Worm (Caenorhabditis elegans) whole organism, L1 larva: ENCODE results near the gene srz-79.

Experiments used
- C16A3.4 ChIP-seq: fragments of 150-350 bp; optimal IDR thresholded peaks from 2 replicates; lab custom pipeline; 2014; ENCODE audit warnings: missing biosample characterization, missing genetic modification characterization
- F16B12.6 ChIP-seq: fragments of 150-350 bp; optimal IDR thresholded peaks from 2 replicates; lab custom pipeline; 2014; ENCODE audit warnings: missing biosample characterization, missing genetic modification characterization
- aha-1 ChIP-seq: fragments of 150-350 bp; optimal IDR thresholded peaks from 2 replicates; lab custom pipeline; 2014; ENCODE audit warnings: missing biosample characterization, missing genetic modification characterization
- alr-1 ChIP-seq: fragments of 200-800 bp; sonication (Bioruptor generic); optimal IDR thresholded peaks from 2 replicates; lab custom pipeline; 2018; ENCODE audit warnings: borderline replicate concordance, mild to moderate bottlenecking, missing genetic modification characterization, missing compliant biosample characterization
- aly-2 ChIP-seq: fragments of 150-350 bp; optimal IDR thresholded peaks from 2 replicates; lab custom pipeline; 2014; ENCODE audit warnings: missing biosample characterization, missing genetic modification characterization
- blmp-1 ChIP-seq: fragments of 150-350 bp; optimal IDR thresholded peaks from 2 replicates; lab custom pipeline; 2014; ENCODE audit warnings: missing biosample characterization, missing genetic modification characterization
- ceh-88 ChIP-seq: fragments of 200-800 bp; sonication (Bioruptor generic); IDR thresholded peaks from 2 replicates; pipeline ENCODE4 v1.3.6; 2022; ENCODE audit warnings: missing genetic modification characterization, missing compliant biosample characterization
- ces-1 ChIP-seq: fragments of 150-350 bp; optimal IDR thresholded peaks from 2 replicates; lab custom pipeline; 2014; ENCODE audit warnings: missing biosample characterization, missing genetic modification reagents, missing genetic modification characterization
- dpl-1 ChIP-seq, 3 experiments: fragments of 150-350 bp in 2 of 3; sonication (generic microtip) in 1 of 3; optimal IDR thresholded peaks; 2 replicates each; lab custom pipeline; 2014 to 2017; ENCODE audit warnings: missing biosample characterization in 3 of 3, missing genetic modification characterization in 3 of 3, missing genetic modification reagents in 3 of 3
- efl-1 ChIP-seq, 4 experiments: fragments of 150-350 bp; optimal IDR thresholded peaks in 3 of 4; peaks in 1 of 4; 1 replicate in 1 of 4; 2 replicates in 3 of 4; lab custom pipeline; 2014; ENCODE audit warnings: missing biosample characterization in 2 of 4, missing genetic modification characterization in 2 of 4, missing genetic modification reagents in 2 of 4
- egl-27 ChIP-seq, 2 experiments: fragments of 150-350 bp in 1 of 2; sonication (generic microtip); optimal IDR thresholded peaks; 3 replicates each; lab custom pipeline; 2017 to 2018; ENCODE audit warnings: missing biosample characterization in 2 of 2, missing genetic modification characterization in 2 of 2, missing genetic modification reagents in 2 of 2
- elt-2 ChIP-seq: sonication (generic microtip); optimal IDR thresholded peaks from 2 replicates; lab custom pipeline; 2016; ENCODE audit warnings: missing genetic modification characterization, mild to moderate bottlenecking, inconsistent platforms, missing compliant biosample characterization, missing genetic modification reagents
- ets-5 ChIP-seq: fragments of 200-800 bp; sonication (Bioruptor generic); IDR thresholded peaks from 2 replicates; pipeline ENCODE4 v1.3.6; 2022; ENCODE audit warnings: missing genetic modification characterization, missing compliant biosample characterization
- fkh-10 ChIP-seq: sonication (generic microtip); optimal IDR thresholded peaks from 2 replicates; lab custom pipeline; 2017; ENCODE audit warnings: missing biosample characterization, missing genetic modification reagents, missing genetic modification characterization
- hlh-4 ChIP-seq: sonication (generic microtip); optimal IDR thresholded peaks from 2 replicates; lab custom pipeline; 2016; ENCODE audit warnings: mild to moderate bottlenecking, missing genetic modification characterization, missing compliant biosample characterization
- hpl-2 ChIP-seq: fragments of 150-350 bp; optimal IDR thresholded peaks from 2 replicates; lab custom pipeline; 2014; ENCODE audit warnings: missing biosample characterization, missing genetic modification reagents, missing genetic modification characterization
- isw-1 ChIP-seq: fragments of 200-800 bp; sonication (Bioruptor generic); IDR thresholded peaks from 2 replicates; pipeline ENCODE4 v1.3.6; 2022; ENCODE audit warnings: missing genetic modification characterization, missing compliant biosample characterization
- jun-1 ChIP-seq: fragments of 150-350 bp; optimal IDR thresholded peaks from 2 replicates; lab custom pipeline; 2014; ENCODE audit warnings: missing biosample characterization, missing genetic modification reagents, missing genetic modification characterization
- lin-14 ChIP-seq: fragments of 200-800 bp; sonication (Bioruptor generic); optimal IDR thresholded peaks from 2 replicates; lab custom pipeline; 2018; ENCODE audit warnings: mild to moderate bottlenecking, missing genetic modification characterization, moderate library complexity, missing compliant biosample characterization
- lin-35 ChIP-seq, 2 experiments: fragments of 150-350 bp; optimal IDR thresholded peaks; 2 replicates each; lab custom pipeline; 2014; ENCODE audit warnings: missing biosample characterization in 2 of 2, missing genetic modification characterization in 2 of 2, missing genetic modification reagents in 2 of 2
- lsy-2 ChIP-seq, 2 experiments: fragments of 150-350 bp; optimal IDR thresholded peaks; 2 replicates each; lab custom pipeline; 2014; ENCODE audit warnings: missing biosample characterization in 2 of 2, missing genetic modification characterization in 2 of 2
- mab-9 ChIP-seq: fragments of 200-800 bp; sonication (Bioruptor generic); IDR thresholded peaks from 2 replicates; pipeline ENCODE4 v1.3.6; 2022; ENCODE audit warnings: missing genetic modification reagents, missing genetic modification characterization, missing compliant biosample characterization
- mdl-1 ChIP-seq, 2 experiments: fragments of 150-350 bp; optimal IDR thresholded peaks; 2 replicates each; lab custom pipeline; 2014 to 2017; ENCODE audit warnings: missing biosample characterization in 2 of 2, missing genetic modification characterization in 2 of 2, inconsistent platforms in 1 of 2
- mep-1 ChIP-seq: fragments of 150-350 bp; optimal IDR thresholded peaks from 2 replicates; lab custom pipeline; 2014; ENCODE audit warnings: missing biosample characterization, missing genetic modification characterization
- nhr-11 ChIP-seq: fragments of 150-350 bp; optimal IDR thresholded peaks from 2 replicates; lab custom pipeline; 2014; ENCODE audit warnings: missing biosample characterization, missing genetic modification characterization
- nhr-47 ChIP-seq: sonication (generic microtip); optimal IDR thresholded peaks from 2 replicates; lab custom pipeline; 2016; ENCODE audit warnings: mild to moderate bottlenecking, missing genetic modification characterization, moderate library complexity, missing compliant biosample characterization
- nhr-90 ChIP-seq: sonication (generic microtip); optimal IDR thresholded peaks from 2 replicates; lab custom pipeline; 2016; ENCODE audit warnings: mild to moderate bottlenecking, missing genetic modification characterization, missing compliant biosample characterization; ENCODE audit not compliant: poor library complexity
- pag-3 ChIP-seq: sonication (generic microtip); optimal IDR thresholded peaks from 2 replicates; lab custom pipeline; 2017; ENCODE audit warnings: missing genetic modification characterization, mild to moderate bottlenecking, missing compliant biosample characterization, antibody characterized with exemption, borderline replicate concordance; ENCODE audit not compliant: insufficient read depth
- snu-23 ChIP-seq: sonication (generic microtip); optimal IDR thresholded peaks from 2 replicates; lab custom pipeline; 2016; ENCODE audit warnings: missing genetic modification characterization, missing compliant biosample characterization
- tbx-2 ChIP-seq: sonication (generic microtip); optimal IDR thresholded peaks from 2 replicates; lab custom pipeline; 2016; ENCODE audit warnings: missing genetic modification characterization, missing compliant biosample characterization
- tlp-1 ChIP-seq: fragments of 150-350 bp; optimal IDR thresholded peaks from 2 replicates; lab custom pipeline; 2014; ENCODE audit warnings: missing biosample characterization, missing genetic modification characterization
- unc-30 ChIP-seq: sonication (generic microtip); optimal IDR thresholded peaks from 2 replicates; lab custom pipeline; 2017; ENCODE audit warnings: missing biosample characterization, missing genetic modification characterization
- unc-62 ChIP-seq: fragments of 150-350 bp; optimal IDR thresholded peaks from 2 replicates; lab custom pipeline; 2014; ENCODE audit warnings: missing biosample characterization, missing genetic modification reagents, missing genetic modification characterization
- unc-86 ChIP-seq: sonication (generic microtip); optimal IDR thresholded peaks from 2 replicates; lab custom pipeline; 2016; ENCODE audit warnings: missing genetic modification characterization, missing compliant biosample characterization
- unc-98 ChIP-seq: fragments of 200-800 bp; sonication (Bioruptor generic); IDR thresholded peaks from 2 replicates; pipeline ENCODE4 v1.3.6; 2022; ENCODE audit warnings: missing genetic modification characterization, missing compliant biosample characterization
- vab-15 ChIP-seq: sonication (generic microtip); optimal IDR thresholded peaks from 2 replicates; lab custom pipeline; 2017; ENCODE audit warnings: missing genotype, mild to moderate bottlenecking, missing genetic modification characterization, missing compliant biosample characterization
- xbp-1 ChIP-seq: sonication (generic microtip); optimal IDR thresholded peaks from 2 replicates; lab custom pipeline; 2016; ENCODE audit warnings: missing genetic modification characterization, missing compliant biosample characterization
- ztf-11 ChIP-seq, 2 experiments: sonication (generic microtip); optimal IDR thresholded peaks; 2 replicates each; lab custom pipeline; 2016 to 2017; ENCODE audit warnings: missing genetic modification characterization in 2 of 2, missing biosample characterization in 1 of 2, missing compliant biosample characterization in 1 of 2
- ztf-4 ChIP-seq: fragments of 150-350 bp; optimal IDR thresholded peaks from 2 replicates; lab custom pipeline; 2014; ENCODE audit warnings: missing biosample characterization, missing genetic modification characterization

srz-79 gene

DNA sequence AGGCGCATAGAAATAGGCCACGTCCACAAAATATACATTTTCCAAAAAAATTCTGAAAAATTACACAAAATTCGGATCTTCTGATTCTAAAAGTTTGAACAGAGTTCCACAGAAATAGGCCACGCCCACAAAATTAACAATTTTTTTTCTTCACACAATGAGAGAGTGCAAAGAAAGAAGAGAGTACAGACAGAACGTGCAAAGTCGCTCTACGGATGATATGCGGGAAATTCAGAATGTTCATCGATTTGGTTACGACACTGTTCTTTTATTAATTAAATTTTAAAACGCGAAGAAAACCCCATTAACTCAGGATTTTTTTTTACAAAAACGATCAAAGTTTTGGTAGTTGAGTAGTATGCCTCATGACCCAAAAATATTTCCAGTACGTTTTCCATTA, 39.6 kb downstream of the srz-79 start:
- TF ChIP-seq isw-1 (GFP tag; lab: Robert Waterston, UW) (no peak), mab-9 (GFP tag; lab: Robert Waterston, UW) (no peak), pag-3 (tag; lab: Kevin White, UChicago) (no peak), lin-35 (GFP tag; optimal IDR thresholded peaks at IDR 0.05; lab: Kevin White, UChicago) (peak; percentile 16 to 78), C16A3.4 (tag; lab: Kevin White, UChicago) (peak; percentile 1), ztf-4 (tag; lab: Kevin White, UChicago) (no peak), ets-5 (GFP tag; lab: Robert Waterston, UW) (no peak), unc-86 (tag; lab: Kevin White, UChicago) (no peak), vab-15 (no peak), snu-23 (GFP tag; lab: Kevin White, UChicago) (peak; percentile 10), dpl-1 (GFP tag; optimal IDR thresholded peaks at IDR 0.05; lab: Kevin White, UChicago) (peak; percentile 33 to 76 (median 61)), nhr-90 (tag; lab: Kevin White, UChicago) (no peak), blmp-1 (tag; lab: Kevin White, UChicago) (peak; percentile 35), efl-1 (optimal IDR thresholded peaks at IDR 0.05; lab: Kevin White, UChicago) (peak; percentile 50 to 66), efl-1 (GFP tag; optimal IDR thresholded peaks at IDR 0.05 in 1 of 2; lab: Kevin White, UChicago) (peak; percentile 67 to 96), lsy-2 (tag; optimal IDR thresholded peaks at IDR 0.05; lab: Kevin White, UChicago) (peak; percentile 24 to 70), mdl-1 (tag; optimal IDR thresholded peaks at IDR 0.05; lab: Kevin White, UChicago) (no peak)

DNA sequence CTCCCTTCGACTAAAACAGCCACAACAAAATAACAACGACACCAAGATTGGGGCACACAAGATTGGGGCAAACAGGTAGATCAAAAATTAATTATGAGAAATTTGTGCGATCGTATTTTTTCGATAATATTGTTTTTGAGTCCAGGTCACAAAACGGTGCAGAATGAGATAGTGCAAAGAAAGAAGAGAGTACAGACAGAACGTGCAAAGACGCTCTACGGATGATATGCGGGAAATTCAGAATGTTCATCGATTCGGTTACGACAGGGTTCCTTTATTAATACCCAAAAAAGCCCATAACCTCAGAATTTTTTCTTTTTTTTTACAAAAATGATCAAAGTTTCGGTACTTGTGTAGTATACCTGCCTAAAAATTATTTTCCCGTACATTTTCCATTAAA, 45.8 kb downstream of the srz-79 start:
- TF ChIP-seq isw-1 (GFP tag; lab: Robert Waterston, UW), result no peak
- TF ChIP-seq unc-30 (tag; lab: Kevin White, UChicago), result no peak
- no peak for TF ChIP-seq nhr-11
- no peak for TF ChIP-seq mep-1 (tag; lab: Kevin White, UChicago)
- TF ChIP-seq C16A3.4 (tag; lab: Kevin White, UChicago), result no peak
- TF ChIP-seq xbp-1, result no peak
- TF ChIP-seq elt-2 (tag; lab: Kevin White, UChicago), result no peak
- TF ChIP-seq nhr-47 (tag; lab: Kevin White, UChicago), result no peak
- TF ChIP-seq snu-23 (GFP tag; lab: Kevin White, UChicago), result peak; percentile 16
- no peak for TF ChIP-seq ceh-88 (GFP tag; lab: Robert Waterston, UW)
- peak in 1 of 2 experiments; percentile 56 for TF ChIP-seq lsy-2 (tag; optimal IDR thresholded peaks at IDR 0.05; lab: Kevin White, UChicago)
- TF ChIP-seq blmp-1 (tag; lab: Kevin White, UChicago), result no peak
- TF ChIP-seq lin-14, result no peak
- TF ChIP-seq tlp-1 (tag; lab: Kevin White, UChicago), result no peak
- peak; percentile 17 to 53 (median 30) for TF ChIP-seq dpl-1 (GFP tag; optimal IDR thresholded peaks at IDR 0.05; lab: Kevin White, UChicago)
- no peak for TF ChIP-seq fkh-10 (GFP tag; lab: Kevin White, UChicago)
- TF ChIP-seq tbx-2, result no peak
- no peak for TF ChIP-seq hpl-2 (GFP tag; lab: Kevin White, UChicago)
- no peak for TF ChIP-seq egl-27 (tag; optimal IDR thresholded peaks at IDR 0.05; lab: Kevin White, UChicago)
- no peak for TF ChIP-seq aha-1 (tag; lab: Kevin White, UChicago)
- peak; percentile 2 to 58 for TF ChIP-seq efl-1 (optimal IDR thresholded peaks at IDR 0.05; lab: Kevin White, UChicago)
- TF ChIP-seq efl-1 (GFP tag; optimal IDR thresholded peaks at IDR 0.05 in 1 of 2; lab: Kevin White, UChicago), result peak in 1 of 2 experiments; percentile 54
- no peak for TF ChIP-seq ztf-11 (tag; optimal IDR thresholded peaks at IDR 0.05; lab: Kevin White, UChicago)
- TF ChIP-seq hlh-4, result no peak
- no peak for TF ChIP-seq alr-1 (tag; lab: Kevin White, UChicago)
- TF ChIP-seq F16B12.6 (tag; lab: Kevin White, UChicago), result no peak
- no peak for TF ChIP-seq aly-2
- no peak for TF ChIP-seq unc-62 (GFP tag; lab: Kevin White, UChicago)
- TF ChIP-seq unc-98, result no peak
- no peak for TF ChIP-seq vab-15
- TF ChIP-seq ces-1 (GFP tag; lab: Kevin White, UChicago), result no peak
- peak; percentile 10 to 62 for TF ChIP-seq lin-35 (GFP tag; optimal IDR thresholded peaks at IDR 0.05; lab: Kevin White, UChicago)
- TF ChIP-seq jun-1 (tag; lab: Kevin White, UChicago), result no peak
